Worm (Caenorhabditis elegans): Measurements from ENCODE around the gene nspa-2.

nspa-2 gene

ce11 chrV:14924104-14924503 is 33.2 kb downstream of the nspa-2 start, which contains the start of gene srg-54:
TSS of gene srg-54 (minus strand) at chrV:14924204.
- no peak for TF ChIP-seq tra-4 (tag; optimal IDR thresholded peaks at IDR 0.05)
- TF ChIP-seq ceh-36 (tag; optimal IDR thresholded peaks at IDR 0.05): no peak
- no peak for TF ChIP-seq sea-1 (GFP tag; conservative IDR thresholded peaks at IDR 0.05)
- TF ChIP-seq flt-1 (GFP tag; IDR thresholded peaks at IDR 0.05): no peak
- TF ChIP-seq ama-1 (optimal IDR thresholded peaks at IDR 0.05): no peak

ce11 chrV:14928248-14928647 is 37.4 kb downstream of the nspa-2 start, which contains the start of gene srg-55:
TSS of gene srg-55 (minus strand) at chrV:14928348.
- TF ChIP-seq aly-1 (tag; optimal IDR thresholded peaks at IDR 0.05) (no peak), ets-7 (tag; optimal IDR thresholded peaks at IDR 0.05) (no peak), flt-1 (GFP tag; IDR thresholded peaks at IDR 0.05) (no peak), ceh-36 (tag; optimal IDR thresholded peaks at IDR 0.05) (no peak), ama-1 (optimal IDR thresholded peaks at IDR 0.05) (no peak), ceh-13 (GFP tag; optimal IDR thresholded peaks at IDR 0.05) (no peak), hmbx-1 (tag; optimal IDR thresholded peaks at IDR 0.05) (no peak), tbx-11 (GFP tag; IDR thresholded peaks at IDR 0.05) (no peak), F13C5.2 (tag; optimal IDR thresholded peaks at IDR 0.05) (no peak), tra-4 (tag; optimal IDR thresholded peaks at IDR 0.05) (no peak), hmg-4 (GFP tag; optimal IDR thresholded peaks at IDR 0.05) (no peak), scrt-1 (GFP tag; IDR thresholded peaks at IDR 0.05) (no peak), pes-1 (GFP tag; IDR thresholded peaks at IDR 0.05) (no peak), hnd-1 (tag; optimal IDR thresholded peaks at IDR 0.05) (no peak), sea-1 (GFP tag; conservative IDR thresholded peaks at IDR 0.05) (no peak), tbx-37 (GFP tag; conservative IDR thresholded peaks at IDR 0.05) (no peak), B0310.2 (tag; optimal IDR thresholded peaks at IDR 0.05) (no peak)

ce11 chrV:14930168-14930567 is 39.3 kb downstream of the nspa-2 start:
- TF ChIP-seq aly-1 (tag; optimal IDR thresholded peaks at IDR 0.05): no peak
- no peak for TF ChIP-seq tra-4 (tag; optimal IDR thresholded peaks at IDR 0.05)
- no peak for TF ChIP-seq ets-7 (tag; optimal IDR thresholded peaks at IDR 0.05)
- TF ChIP-seq F13C5.2 (tag; optimal IDR thresholded peaks at IDR 0.05): no peak
- TF ChIP-seq hmg-4 (GFP tag; optimal IDR thresholded peaks at IDR 0.05): no peak
- TF ChIP-seq ama-1 (optimal IDR thresholded peaks at IDR 0.05): no peak
- no peak for TF ChIP-seq pes-1 (GFP tag; IDR thresholded peaks at IDR 0.05)
- TF ChIP-seq ceh-36 (tag; optimal IDR thresholded peaks at IDR 0.05): no peak
- TF ChIP-seq hmbx-1 (tag; optimal IDR thresholded peaks at IDR 0.05): no peak
- TF ChIP-seq scrt-1 (GFP tag; IDR thresholded peaks at IDR 0.05): no peak

DNA sequence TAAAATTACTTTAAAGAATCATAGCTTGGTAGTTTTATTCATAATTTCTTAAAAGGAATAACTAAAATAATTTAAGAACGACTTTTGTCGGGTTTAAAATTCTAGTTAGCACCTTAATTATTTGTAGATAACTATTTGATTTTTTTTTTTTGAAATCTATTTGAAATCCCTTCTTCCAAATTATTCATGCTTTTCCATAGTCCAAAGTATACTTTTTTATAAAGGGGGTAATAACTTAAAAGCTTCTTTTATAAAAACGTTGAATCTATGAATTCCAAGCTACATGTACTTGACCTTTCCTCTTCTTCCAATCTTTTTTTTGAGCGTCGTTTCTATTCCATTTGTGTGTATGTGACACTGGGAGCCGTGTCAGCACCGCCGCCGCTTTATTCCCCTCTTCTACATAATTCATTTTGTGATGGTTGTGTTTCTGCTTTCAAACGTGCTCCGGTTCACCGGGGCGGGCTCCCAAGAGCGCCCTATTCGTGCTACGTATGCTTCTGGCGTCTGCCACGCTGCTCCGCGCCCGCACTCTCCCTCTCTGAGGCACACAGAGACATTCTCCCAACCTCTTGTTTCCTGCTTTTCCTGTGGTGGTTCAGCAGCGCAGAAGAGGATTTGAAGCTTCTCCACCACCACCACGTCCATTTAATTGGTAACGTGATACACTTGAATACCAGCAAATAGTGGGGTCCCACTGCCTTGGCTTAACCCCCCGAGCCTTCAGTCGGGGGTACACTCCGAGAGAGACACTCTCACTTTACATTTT is 42.8 kb downstream of the nspa-2 start:
- TF ChIP-seq B0310.2 (tag; optimal IDR thresholded peaks at IDR 0.05) (no peak), aly-1 (tag; optimal IDR thresholded peaks at IDR 0.05) (no peak), F13C5.2 (tag; optimal IDR thresholded peaks at IDR 0.05) (no peak), tbx-37 (GFP tag; conservative IDR thresholded peaks at IDR 0.05) (no peak), sea-1 (GFP tag; conservative IDR thresholded peaks at IDR 0.05) (no peak), ceh-36 (tag; optimal IDR thresholded peaks at IDR 0.05) (no peak), hmg-4 (GFP tag; optimal IDR thresholded peaks at IDR 0.05) (no peak), flt-1 (GFP tag; IDR thresholded peaks at IDR 0.05) (no peak), ama-1 (optimal IDR thresholded peaks at IDR 0.05) (no peak), tbx-11 (GFP tag; IDR thresholded peaks at IDR 0.05) (no peak), scrt-1 (GFP tag; IDR thresholded peaks at IDR 0.05) (no peak), hmbx-1 (tag; optimal IDR thresholded peaks at IDR 0.05) (no peak), ets-7 (tag; optimal IDR thresholded peaks at IDR 0.05) (no peak), pes-1 (GFP tag; IDR thresholded peaks at IDR 0.05) (no peak)

- TF ChIP-seq scrt-1 (GFP tag; IDR thresholded peaks at IDR 0.05) (no peak), aly-1 (tag; optimal IDR thresholded peaks at IDR 0.05) (no peak), flt-1 (GFP tag; IDR thresholded peaks at IDR 0.05) (no peak), hnd-1 (tag; optimal IDR thresholded peaks at IDR 0.05) (no peak), ceh-36 (tag; optimal IDR thresholded peaks at IDR 0.05) (no peak), hmg-4 (GFP tag; optimal IDR thresholded peaks at IDR 0.05) (no peak), ceh-13 (GFP tag; optimal IDR thresholded peaks at IDR 0.05) (no peak), tbx-37 (GFP tag; conservative IDR thresholded peaks at IDR 0.05) (no peak), tbx-11 (GFP tag; IDR thresholded peaks at IDR 0.05) (no peak), ets-7 (tag; optimal IDR thresholded peaks at IDR 0.05) (no peak)
Observed at ce11 chrV:14936587-14936986, 45.7 kb downstream of the nspa-2 start, which contains the start of gene C30G7.2. TSS of gene C30G7.2 (plus strand) at chrV:14936887.

Data from whole organism, early embryonic.